Fruit fly (Drosophila melanogaster): ENCODE results near the gene Kots.

Gene Kots

DNA sequence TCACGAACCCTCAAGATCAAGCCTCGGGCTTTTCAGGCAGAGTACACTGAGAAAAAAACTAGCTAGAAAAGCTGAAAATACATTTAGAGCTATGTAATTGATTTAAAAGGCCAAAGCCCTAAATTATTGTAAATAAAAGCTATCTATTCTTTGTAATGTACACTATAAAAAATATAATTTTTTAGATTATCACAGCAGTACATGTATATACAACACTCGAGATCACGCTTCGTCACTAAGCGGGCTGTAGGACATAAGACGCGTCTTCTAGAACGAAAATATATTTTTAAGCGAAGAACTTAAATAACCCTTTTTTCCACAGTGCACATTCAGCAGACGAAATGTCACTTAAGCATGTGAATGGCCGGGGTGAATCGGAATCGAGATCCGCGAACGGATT, 22.6 kb downstream of the Kots start (continued):
- TF ChIP-seq CG3919 (GFP tag; optimal IDR thresholded peaks at IDR 0.05) (peak; percentile 63), CG3032 (tag; optimal IDR thresholded peaks at IDR 0.05) (peak; percentile 65), eg (GFP tag; IDR thresholded peaks at IDR 0.05) (no peak), CG32006 (GFP tag; optimal IDR thresholded peaks at IDR 0.05) (no peak), Hr4 (GFP tag; optimal IDR thresholded peaks at IDR 0.05) (no peak), Sox14 (GFP tag; optimal IDR thresholded peaks at IDR 0.05) (peak; percentile 29), esn (GFP tag; optimal IDR thresholded peaks at IDR 0.05) (peak; percentile 80), Ets21C (GFP tag; optimal IDR thresholded peaks at IDR 0.05) (peak; percentile 36), Sox102F (GFP tag; optimal IDR thresholded peaks at IDR 0.05) (peak; percentile 77), Sox15 (GFP tag; optimal IDR thresholded peaks at IDR 0.05) (peak; percentile 30), CG8319 (GFP tag; optimal IDR thresholded peaks at IDR 0.05) (no peak), CG7368 (GFP tag; optimal IDR thresholded peaks at IDR 0.05) (no peak), Met (GFP tag; optimal IDR thresholded peaks at IDR 0.05) (peak; percentile 67), fd59A (GFP tag; optimal IDR thresholded peaks at IDR 0.05) (peak; percentile 57), OdsH (GFP tag; optimal IDR thresholded peaks at IDR 0.05) (peak; percentile 62), CG6854 (GFP tag; optimal IDR thresholded peaks at IDR 0.05) (no peak), salr (GFP tag; optimal IDR thresholded peaks at IDR 0.05) (no peak), CG8119 (GFP tag; IDR thresholded peaks at IDR 0.05) (no peak), CG8632 (GFP tag; optimal IDR thresholded peaks at IDR 0.05) (peak; percentile 59), Hr38 (GFP tag; optimal IDR thresholded peaks at IDR 0.05) (no peak), achi (GFP tag; optimal IDR thresholded peaks at IDR 0.05) (peak; percentile 53), CG6792 (GFP tag; optimal IDR thresholded peaks at IDR 0.05) (peak; percentile 38), CG15336 (GFP tag; IDR thresholded peaks at IDR 0.05) (no peak), Smox (GFP tag; optimal IDR thresholded peaks at IDR 0.05) (peak; percentile 70), dsx (GFP tag; optimal IDR thresholded peaks at IDR 0.05; ENCODE audit: poor library complexity, severe bottlenecking) (peak; percentile 41)

dm6 chr3R:13939353-13940049, 24.5 kb downstream of the Kots start:
- TF ChIP-seq CG3919 (GFP tag; optimal IDR thresholded peaks at IDR 0.05) (peak; percentile 14), Sox102F (GFP tag; optimal IDR thresholded peaks at IDR 0.05) (no peak), CG32006 (GFP tag; optimal IDR thresholded peaks at IDR 0.05) (no peak), lz (GFP tag; optimal IDR thresholded peaks at IDR 0.05) (peak; percentile 2), CG6792 (GFP tag; optimal IDR thresholded peaks at IDR 0.05) (peak; percentile 6), CG34406 (GFP tag; optimal IDR thresholded peaks at IDR 0.05) (peak; percentile 29), acj6 (GFP tag; optimal IDR thresholded peaks at IDR 0.05) (peak; percentile 39), achi (GFP tag; optimal IDR thresholded peaks at IDR 0.05) (peak; percentile 32), CG7368 (GFP tag; optimal IDR thresholded peaks at IDR 0.05) (no peak), Blimp-1 (GFP tag; optimal IDR thresholded peaks at IDR 0.05) (no peak), CG3032 (tag; optimal IDR thresholded peaks at IDR 0.05) (peak; percentile 55), Smox (GFP tag; optimal IDR thresholded peaks at IDR 0.05) (no peak), CG8632 (GFP tag; optimal IDR thresholded peaks at IDR 0.05) (peak; percentile 29), CG6808 (GFP tag; optimal IDR thresholded peaks at IDR 0.05) (peak; percentile 9), fd85E (GFP tag; optimal IDR thresholded peaks at IDR 0.05) (no peak), dsx (GFP tag; optimal IDR thresholded peaks at IDR 0.05; ENCODE audit: poor library complexity, severe bottlenecking) (no peak), vri (GFP tag; optimal IDR thresholded peaks at IDR 0.05) (peak; percentile 1), CG8119 (GFP tag; IDR thresholded peaks at IDR 0.05) (no peak), CG8319 (GFP tag; optimal IDR thresholded peaks at IDR 0.05) (no peak), svp (GFP tag) (peak; percentile 64), CG4318 (GFP tag; optimal IDR thresholded peaks at IDR 0.05) (no peak), Ets96B (tag; optimal IDR thresholded peaks at IDR 0.05) (peak; percentile 21), CG31627 (GFP tag; optimal IDR thresholded peaks at IDR 0.05) (no peak), topi (GFP tag; optimal IDR thresholded peaks at IDR 0.05) (no peak), Eip93F (GFP tag; optimal IDR thresholded peaks at IDR 0.05) (no peak), esn (GFP tag; optimal IDR thresholded peaks at IDR 0.05) (peak; percentile 53), cyc (GFP tag; optimal IDR thresholded peaks at IDR 0.05) (no peak), Eip78C (GFP tag) (peak; percentile 37), Eip75B (GFP tag; optimal IDR thresholded peaks at IDR 0.05) (no peak), CG10631 (GFP tag; optimal IDR thresholded peaks at IDR 0.05) (peak; percentile 46), Hr4 (GFP tag; optimal IDR thresholded peaks at IDR 0.05) (no peak), OdsH (GFP tag; optimal IDR thresholded peaks at IDR 0.05) (no peak), salr (GFP tag; optimal IDR thresholded peaks at IDR 0.05) (peak in 1 of 2 experiments; percentile 16), CG15336 (GFP tag; IDR thresholded peaks at IDR 0.05) (no peak), Met (GFP tag; optimal IDR thresholded peaks at IDR 0.05) (no peak), CG11902 (GFP tag; optimal IDR thresholded peaks at IDR 0.05) (no peak), fd59A (GFP tag; optimal IDR thresholded peaks at IDR 0.05) (no peak), pdm3 (GFP tag; optimal IDR thresholded peaks at IDR 0.05) (no peak), CG1621 (tag; optimal IDR thresholded peaks at IDR 0.05) (peak; percentile 67), Hr38 (GFP tag; optimal IDR thresholded peaks at IDR 0.05) (no peak), net (GFP tag; optimal IDR thresholded peaks at IDR 0.05) (no peak)

Measured in whole organism, prepupa.